Worm (Caenorhabditis elegans): ENCODE measurements around the gene Y67A10A.11.

Gene Y67A10A.11

ce11 chrIV:14387766-14388553 is 48.2 kb downstream of the Y67A10A.11 start:
- TF ChIP-seq nhr-12 (tag; optimal IDR thresholded peaks at IDR 0.05): no peak
- TF ChIP-seq zip-8 (tag; optimal IDR thresholded peaks at IDR 0.05): no peak
- no peak for TF ChIP-seq mep-1 (tag; optimal IDR thresholded peaks at IDR 0.05)
- no peak for TF ChIP-seq blmp-1 (tag; optimal IDR thresholded peaks at IDR 0.05)
- no peak for TF ChIP-seq cnd-1 (tag; optimal IDR thresholded peaks at IDR 0.05)
- TF ChIP-seq flh-1 (GFP tag; optimal IDR thresholded peaks at IDR 0.05): no peak
- TF ChIP-seq lin-32 (GFP tag; optimal IDR thresholded peaks at IDR 0.05): no peak
- TF ChIP-seq ceh-83 (GFP tag; optimal IDR thresholded peaks at IDR 0.05): no peak
- TF ChIP-seq ham-2 (GFP tag; optimal IDR thresholded peaks at IDR 0.05): no peak
- TF ChIP-seq M03D4.4 (tag; optimal IDR thresholded peaks at IDR 0.05): no peak
- TF ChIP-seq pha-4 (tag; optimal IDR thresholded peaks at IDR 0.05): no peak
- TF ChIP-seq nhr-28 (tag; optimal IDR thresholded peaks at IDR 0.05): no peak

ce11 chrIV:14389070-14389469 is 49.3 kb downstream of the Y67A10A.11 start:
- TF ChIP-seq nhr-76 (tag; optimal IDR thresholded peaks at IDR 0.05): no peak
- TF ChIP-seq ceh-39 (tag; optimal IDR thresholded peaks at IDR 0.05): no peak
- TF ChIP-seq ztf-11 (tag; optimal IDR thresholded peaks at IDR 0.05): no peak
- TF ChIP-seq zip-8 (tag; optimal IDR thresholded peaks at IDR 0.05): no peak
- TF ChIP-seq mep-1 (tag; optimal IDR thresholded peaks at IDR 0.05): no peak
- TF ChIP-seq lsy-2 (tag; optimal IDR thresholded peaks at IDR 0.05): no peak
- TF ChIP-seq bed-3 (GFP tag; optimal IDR thresholded peaks at IDR 0.05): no peak
- TF ChIP-seq ces-1 (GFP tag; optimal IDR thresholded peaks at IDR 0.05): no peak
- no peak for TF ChIP-seq cnd-1 (tag; optimal IDR thresholded peaks at IDR 0.05)
- TF ChIP-seq mab-5 (tag; optimal IDR thresholded peaks at IDR 0.05): no peak
- TF ChIP-seq nhr-2 (tag; optimal IDR thresholded peaks at IDR 0.05): no peak
- TF ChIP-seq elt-1 (tag; optimal IDR thresholded peaks at IDR 0.05; ENCODE audit: borderline replicate concordance, insufficient read depth): no peak
- no peak for TF ChIP-seq ham-2 (GFP tag; optimal IDR thresholded peaks at IDR 0.05)
- TF ChIP-seq lin-13 (tag; optimal IDR thresholded peaks at IDR 0.05): no peak
- TF ChIP-seq nhr-237 (tag; optimal IDR thresholded peaks at IDR 0.05): no peak
- no peak for TF ChIP-seq blmp-1 (tag; optimal IDR thresholded peaks at IDR 0.05)

ce11 chrIV:14390023-14390614 is 50.4 kb downstream of the Y67A10A.11 start:
- no peak for TF ChIP-seq hlh-1 (tag; optimal IDR thresholded peaks at IDR 0.05)
- peak; percentile 16 for TF ChIP-seq blmp-1 (tag; optimal IDR thresholded peaks at IDR 0.05)
- TF ChIP-seq ceh-83 (GFP tag; optimal IDR thresholded peaks at IDR 0.05): no peak
- no peak for TF ChIP-seq nhr-2 (tag; optimal IDR thresholded peaks at IDR 0.05)
- peak; percentile 87 for TF ChIP-seq ham-2 (GFP tag; optimal IDR thresholded peaks at IDR 0.05)
- TF ChIP-seq unc-39 (tag; optimal IDR thresholded peaks at IDR 0.05): no peak
- TF ChIP-seq lin-32 (GFP tag; optimal IDR thresholded peaks at IDR 0.05): no peak
- TF ChIP-seq elt-3 (tag; optimal IDR thresholded peaks at IDR 0.05): no peak
- no peak for TF ChIP-seq sem-2 (GFP tag; optimal IDR thresholded peaks at IDR 0.05)
- TF ChIP-seq ces-1 (GFP tag; optimal IDR thresholded peaks at IDR 0.05): no peak
- no peak for TF ChIP-seq ztf-11 (tag; optimal IDR thresholded peaks at IDR 0.05)
- TF ChIP-seq cnd-1 (tag; optimal IDR thresholded peaks at IDR 0.05): no peak
- TF ChIP-seq lin-13 (tag; optimal IDR thresholded peaks at IDR 0.05): no peak
- TF ChIP-seq elt-1 (tag; optimal IDR thresholded peaks at IDR 0.05; ENCODE audit: borderline replicate concordance, insufficient read depth): peak; percentile 45
- no peak for TF ChIP-seq ceh-39 (tag; optimal IDR thresholded peaks at IDR 0.05)
- no peak for TF ChIP-seq mls-2 (tag; optimal IDR thresholded peaks at IDR 0.05)

DNA sequence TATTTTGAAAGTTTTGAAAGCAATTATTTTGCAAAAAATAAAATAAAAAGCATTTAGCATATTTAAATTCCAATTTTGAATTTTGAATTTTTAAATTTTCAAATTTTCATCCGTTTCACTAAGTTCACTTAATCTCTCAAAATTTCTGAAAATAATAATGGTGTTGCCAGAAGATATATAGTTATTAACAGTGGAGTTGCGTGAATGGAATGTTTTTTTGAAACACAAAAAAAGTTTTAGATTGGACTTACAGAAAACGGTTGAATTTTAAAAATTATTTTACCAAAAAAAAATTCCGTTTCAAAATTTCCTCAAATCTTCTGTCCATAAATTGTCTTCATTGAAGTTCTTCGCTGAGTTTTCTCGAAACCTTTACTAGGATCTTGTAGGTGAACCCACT is 51.5 kb downstream of the Y67A10A.11 start:
- no peak for TF ChIP-seq lin-32 (GFP tag; optimal IDR thresholded peaks at IDR 0.05)
- no peak for TF ChIP-seq sptf-1 (tag; optimal IDR thresholded peaks at IDR 0.05)
- TF ChIP-seq mep-1 (tag; optimal IDR thresholded peaks at IDR 0.05): no peak
- TF ChIP-seq zip-8 (tag; optimal IDR thresholded peaks at IDR 0.05): no peak
- TF ChIP-seq ztf-11 (tag; optimal IDR thresholded peaks at IDR 0.05): no peak
- TF ChIP-seq bed-3 (GFP tag; optimal IDR thresholded peaks at IDR 0.05): no peak
- no peak for TF ChIP-seq nhr-28 (tag; optimal IDR thresholded peaks at IDR 0.05)
- no peak for TF ChIP-seq blmp-1 (tag; optimal IDR thresholded peaks at IDR 0.05)
- TF ChIP-seq nhr-76 (tag; optimal IDR thresholded peaks at IDR 0.05): no peak
- TF ChIP-seq snpc-4 (tag; optimal IDR thresholded peaks at IDR 0.05): no peak
- no peak for TF ChIP-seq elt-3 (tag; optimal IDR thresholded peaks at IDR 0.05)
- no peak for TF ChIP-seq drap-1 (GFP tag; optimal IDR thresholded peaks at IDR 0.05)
- no peak for TF ChIP-seq lsy-2 (tag; optimal IDR thresholded peaks at IDR 0.05)
- no peak for TF ChIP-seq flh-1 (GFP tag; optimal IDR thresholded peaks at IDR 0.05)
- no peak for TF ChIP-seq elt-1 (tag; optimal IDR thresholded peaks at IDR 0.05; ENCODE audit: borderline replicate concordance, insufficient read depth)
- TF ChIP-seq nhr-237 (tag; optimal IDR thresholded peaks at IDR 0.05): no peak
- no peak for TF ChIP-seq sem-2 (GFP tag; optimal IDR thresholded peaks at IDR 0.05)
- no peak for TF ChIP-seq ceh-39 (tag; optimal IDR thresholded peaks at IDR 0.05)
- no peak for TF ChIP-seq nhr-2 (tag; optimal IDR thresholded peaks at IDR 0.05)
- TF ChIP-seq tbx-8 (GFP tag; optimal IDR thresholded peaks at IDR 0.05): no peak

Measured in whole organism, mixed stage, embryonic.